Worm (Caenorhabditis elegans) whole organism, early embryonic: Measurements from ENCODE around the gene F52D2.5.

Experiments
- F13C5.2 ChIP-seq: sonication (generic microtip); optimal IDR thresholded peaks from 2 replicates; lab custom pipeline; 2017; ENCODE audit warnings: mild to moderate bottlenecking, missing genetic modification characterization, inconsistent platforms, missing compliant biosample characterization
- aly-1 ChIP-seq: sonication (generic microtip); optimal IDR thresholded peaks from 2 replicates; lab custom pipeline; 2016; ENCODE audit warnings: missing genetic modification characterization, missing compliant biosample characterization
- ama-1 ChIP-seq: fragments of 150-350 bp; optimal IDR thresholded peaks from 2 replicates; lab custom pipeline; 2014
- flt-1 ChIP-seq: fragments of 200-800 bp; sonication (Bioruptor generic); IDR thresholded peaks from 2 replicates; pipeline ENCODE4 v1.3.6; 2022; ENCODE audit warnings: missing genetic modification characterization, missing compliant biosample characterization
- hnd-1 ChIP-seq: sonication (generic microtip); optimal IDR thresholded peaks from 2 replicates; lab custom pipeline; 2016; ENCODE audit warnings: missing genetic modification characterization, missing compliant biosample characterization
- scrt-1 ChIP-seq: fragments of 200-800 bp; sonication (Bioruptor generic); IDR thresholded peaks from 2 replicates; pipeline ENCODE4 v1.3.6; 2022; ENCODE audit warnings: missing genetic modification characterization, missing compliant biosample characterization
- tbx-11 ChIP-seq: fragments of 200-800 bp; sonication (Bioruptor generic); IDR thresholded peaks from 2 replicates; pipeline ENCODE4 v1.3.6; 2022; ENCODE audit warnings: missing genetic modification characterization, missing compliant biosample characterization

DNA sequence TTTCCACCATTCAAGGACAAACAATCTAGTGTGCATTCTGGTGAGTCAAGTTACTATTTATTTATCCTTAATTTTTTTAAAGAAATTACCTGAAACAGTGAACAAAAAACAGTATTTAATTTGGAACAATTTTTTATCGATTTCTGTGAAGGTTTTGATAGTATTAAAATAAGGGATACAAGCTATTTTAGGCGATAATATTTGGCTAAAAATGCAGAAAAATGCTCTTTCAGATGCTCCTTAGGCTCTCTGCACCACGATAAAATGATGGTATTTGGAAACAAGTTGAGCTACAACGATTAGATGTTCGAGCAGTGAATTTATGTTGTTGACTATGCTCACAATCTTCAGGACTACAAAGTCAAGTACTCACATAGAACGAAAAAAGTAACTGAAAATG lies 1.1 kb upstream of the F52D2.5 start, which contains the start of gene F52D2.6:
- TF ChIP-seq hnd-1 (tag; lab: Kevin White, UChicago) (no peak), ama-1 (no peak), tbx-11 (GFP tag; lab: Robert Waterston, UW) (no peak), F13C5.2 (tag; lab: Kevin White, UChicago) (no peak), aly-1 (tag; lab: Kevin White, UChicago) (no peak), scrt-1 (GFP tag; lab: Robert Waterston, UW) (no peak), flt-1 (no peak)
